Worm (Caenorhabditis elegans) whole organism, mixed stage, embryonic: Measurements from ENCODE around the gene C07G2.5.

Source experiments
- blmp-1 ChIP-seq: fragments of 150-350 bp; optimal IDR thresholded peaks from 2 replicates; lab custom pipeline; 2014; ENCODE audit warnings: missing biosample characterization, missing genetic modification characterization
- elt-1 ChIP-seq: sonication (generic microtip); optimal IDR thresholded peaks from 2 replicates; lab custom pipeline; 2017; ENCODE audit warnings: missing genetic modification characterization, mild to moderate bottlenecking, missing compliant biosample characterization, antibody characterized with exemption, moderate library complexity, borderline replicate concordance; ENCODE audit not compliant: insufficient read depth
- elt-3 ChIP-seq: fragments of 150-350 bp; optimal IDR thresholded peaks from 2 replicates; lab custom pipeline; 2014; ENCODE audit warnings: missing biosample characterization, missing genetic modification characterization
- flh-1 ChIP-seq: fragments of 200-800 bp; sonication (Bioruptor generic); optimal IDR thresholded peaks from 2 replicates; lab custom pipeline; 2018; ENCODE audit warnings: mild to moderate bottlenecking, missing genetic modification characterization, moderate library complexity, missing compliant biosample characterization
- nhr-12 ChIP-seq: fragments of 150-350 bp; optimal IDR thresholded peaks from 2 replicates; lab custom pipeline; 2014; ENCODE audit warnings: missing biosample characterization, missing genetic modification characterization
- nhr-76 ChIP-seq: sonication (generic microtip); optimal IDR thresholded peaks from 2 replicates; lab custom pipeline; 2017; ENCODE audit warnings: missing biosample characterization, missing genetic modification characterization
- snpc-4 ChIP-seq: fragments of 150-350 bp; optimal IDR thresholded peaks from 2 replicates; lab custom pipeline; 2014; ENCODE audit warnings: missing biosample characterization, missing genetic modification characterization

ce11 chrIII:4544959-4545358, 46.1 kb upstream of the C07G2.5 start, which contains the start of gene M88.3:
- TF ChIP-seq flh-1 (no peak), snpc-4 (tag; lab: Kevin White, UChicago) (no peak), nhr-76 (tag; lab: Kevin White, UChicago) (no peak), nhr-12 (no peak), elt-3 (tag; lab: Kevin White, UChicago) (no peak), elt-1 (tag; lab: Kevin White, UChicago) (no peak), blmp-1 (tag; lab: Kevin White, UChicago) (no peak)
